Fruit fly (Drosophila melanogaster): ENCODE results near the gene Hers.

Hers gene

dm6 chrX:19844010-19844766 lies 21.8 kb upstream of the Hers start (continued):
- TF ChIP-seq CG12104 (GFP tag; optimal IDR thresholded peaks at IDR 0.05) (no peak), CG2199 (GFP tag; IDR thresholded peaks at IDR 0.05) (0 out of 3 replicates have a peak, but pooled peaks have one; percentile 9), Dad (GFP tag; optimal IDR thresholded peaks at IDR 0.05) (no peak), chm (GFP tag; IDR thresholded peaks at IDR 0.05) (no peak)

- TF ChIP-seq lov (optimal IDR thresholded peaks at IDR 0.05) (no peak), lov (GFP tag; IDR thresholded peaks at IDR 0.05) (no peak), CG11398 (GFP tag; optimal IDR thresholded peaks at IDR 0.05) (no peak), Med (GFP tag) (peak; percentile 13), CG4820 (GFP tag; optimal IDR thresholded peaks at IDR 0.05) (no peak), CG8478 (optimal IDR thresholded peaks at IDR 0.05) (no peak), sqz (GFP tag; optimal IDR thresholded peaks at IDR 0.05) (peak; percentile 19), CG2199 (GFP tag; IDR thresholded peaks at IDR 0.05) (peak; percentile 94), H15 (GFP tag; IDR thresholded peaks at IDR 0.05) (0 out of 3 replicates have a peak, but pooled peaks have one; percentile 22), Xrp1 (GFP tag; IDR thresholded peaks at IDR 0.05) (0 out of 2 replicates have a peak, but pooled peaks have one; percentile 7), chm (GFP tag; IDR thresholded peaks at IDR 0.05) (peak; percentile 40; the same call in 1 of the 2 replicates), CG15073 (GFP tag; optimal IDR thresholded peaks at IDR 0.05) (no peak), onecut (GFP tag; IDR thresholded peaks at IDR 0.05) (no peak), sd (tag; optimal IDR thresholded peaks at IDR 0.05) (peak; percentile 28), row (GFP tag; IDR thresholded peaks at IDR 0.05) (peak; percentile 27; the same call in 2 of the 3 replicates), gem (tag; optimal IDR thresholded peaks at IDR 0.05) (no peak), kni (GFP tag; optimal IDR thresholded peaks at IDR 0.05) (peak; percentile 24), chinmo (GFP tag; IDR thresholded peaks at IDR 0.05; ENCODE audit: partially characterized antibody) (0 out of 4 replicates have a peak, but pooled peaks have one; percentile 42), Blimp-1 (GFP tag; optimal IDR thresholded peaks at IDR 0.05) (peak; percentile 65), sim (GFP tag; IDR thresholded peaks at IDR 0.05) (no peak), CG4360 (GFP tag; IDR thresholded peaks at IDR 0.05) (peak; percentile 62), Dip2 (GFP tag; IDR thresholded peaks at IDR 0.05) (no peak)
These were observed 20.3 kb upstream of the Hers start for dm6 chrX:19845557-19846072.

dm6 chrX:19846701-19847383 lies 19.1 kb upstream of the Hers start:
- peak; percentile 85 for TF ChIP-seq Bdp1 (GFP tag; optimal IDR thresholded peaks at IDR 0.05)
- peak; percentile 14 for TF ChIP-seq stwl (tag; optimal IDR thresholded peaks at IDR 0.05)
- peak; percentile 86 for TF ChIP-seq tio (GFP tag; optimal IDR thresholded peaks at IDR 0.05)
- no peak for TF ChIP-seq pfk (GFP tag; optimal IDR thresholded peaks at IDR 0.05)
- peak; percentile 93 for TF ChIP-seq fd64A (GFP tag; optimal IDR thresholded peaks at IDR 0.05)
- TF ChIP-seq Antp (GFP tag; optimal IDR thresholded peaks at IDR 0.05), result peak; percentile 97
- peak; percentile 97 for TF ChIP-seq CG12769 (tag; optimal IDR thresholded peaks at IDR 0.05)
- no peak for TF ChIP-seq HLH4C (GFP tag; IDR thresholded peaks at IDR 0.05; ENCODE audit: partially characterized antibody)
- TF ChIP-seq Hey (tag; optimal IDR thresholded peaks at IDR 0.05), result peak; percentile 72
- TF ChIP-seq corto (GFP tag; optimal IDR thresholded peaks at IDR 0.05), result no peak
- no peak for TF ChIP-seq h (optimal IDR thresholded peaks at IDR 0.05)
- peak; percentile 5 for TF ChIP-seq gfzf (GFP tag; optimal IDR thresholded peaks at IDR 0.05)
- no peak for TF ChIP-seq inv (GFP tag; IDR thresholded peaks at IDR 0.05; ENCODE audit: partially characterized antibody)
- peak; percentile 93 for TF ChIP-seq CG30431 (GFP tag; optimal IDR thresholded peaks at IDR 0.05)
- TF ChIP-seq CG3407 (GFP tag; optimal IDR thresholded peaks at IDR 0.05), result peak; percentile 88
- TF ChIP-seq fru (optimal IDR thresholded peaks at IDR 0.05), result no peak
- peak; percentile 87 for TF ChIP-seq trem (tag; optimal IDR thresholded peaks at IDR 0.05)
- peak; percentile 94 for TF ChIP-seq Hr3 (GFP tag; optimal IDR thresholded peaks at IDR 0.05)
- peak; percentile 84 for TF ChIP-seq ab (GFP tag; optimal IDR thresholded peaks at IDR 0.05)
- peak; percentile 96 for TF ChIP-seq CG32772 (GFP tag; IDR thresholded peaks at IDR 0.05)
- peak; percentile 94 for TF ChIP-seq CG14014 (GFP tag; IDR thresholded peaks at IDR 0.05)
- TF ChIP-seq Sin3A (optimal IDR thresholded peaks at IDR 0.05), result no peak
- TF ChIP-seq CG4854 (GFP tag; optimal IDR thresholded peaks at IDR 0.05), result peak; percentile 86
- peak; percentile 87 for TF ChIP-seq Meics (GFP tag; optimal IDR thresholded peaks at IDR 0.05)
